Worm (Caenorhabditis elegans) whole organism, L1 larva: ENCODE measurements around the gene xbx-6.

Source experiments
- C16A3.4 ChIP-seq: fragments of 150-350 bp; optimal IDR thresholded peaks from 2 replicates; lab custom pipeline; 2014; ENCODE audit warnings: missing biosample characterization, missing genetic modification characterization
- C34B4.2 ChIP-seq: sonication (generic microtip); optimal IDR thresholded peaks from 2 replicates; lab custom pipeline; 2017; ENCODE audit warnings: mild to moderate bottlenecking, missing genetic modification characterization, missing compliant biosample characterization
- F16B12.6 ChIP-seq: fragments of 150-350 bp; optimal IDR thresholded peaks from 2 replicates; lab custom pipeline; 2014; ENCODE audit warnings: missing biosample characterization, missing genetic modification characterization
- aha-1 ChIP-seq: fragments of 150-350 bp; optimal IDR thresholded peaks from 2 replicates; lab custom pipeline; 2014; ENCODE audit warnings: missing biosample characterization, missing genetic modification characterization
- alr-1 ChIP-seq: fragments of 200-800 bp; sonication (Bioruptor generic); optimal IDR thresholded peaks from 2 replicates; lab custom pipeline; 2018; ENCODE audit warnings: borderline replicate concordance, mild to moderate bottlenecking, missing genetic modification characterization, missing compliant biosample characterization
- aly-2 ChIP-seq: fragments of 150-350 bp; optimal IDR thresholded peaks from 2 replicates; lab custom pipeline; 2014; ENCODE audit warnings: missing biosample characterization, missing genetic modification characterization
- ceh-63 ChIP-seq: fragments of 200-800 bp; sonication (Bioruptor generic); optimal IDR thresholded peaks from 2 replicates; lab custom pipeline; 2018; ENCODE audit warnings: mild to moderate bottlenecking, missing genetic modification characterization, missing compliant biosample characterization
- ceh-88 ChIP-seq: fragments of 200-800 bp; sonication (Bioruptor generic); IDR thresholded peaks from 2 replicates; pipeline ENCODE4 v1.3.6; 2022; ENCODE audit warnings: missing genetic modification characterization, missing compliant biosample characterization
- dpl-1 ChIP-seq, 3 experiments: fragments of 150-350 bp in 2 of 3; sonication (generic microtip) in 1 of 3; optimal IDR thresholded peaks; 2 replicates each; lab custom pipeline; 2014 to 2017; ENCODE audit warnings: missing biosample characterization in 3 of 3, missing genetic modification characterization in 3 of 3, missing genetic modification reagents in 3 of 3
- efl-1 ChIP-seq, 4 experiments: fragments of 150-350 bp; optimal IDR thresholded peaks in 3 of 4; peaks in 1 of 4; 1 replicate in 1 of 4; 2 replicates in 3 of 4; lab custom pipeline; 2014; ENCODE audit warnings: missing biosample characterization in 2 of 4, missing genetic modification characterization in 2 of 4, missing genetic modification reagents in 2 of 4
- efl-3 ChIP-seq: fragments of 200-800 bp; sonication (Bioruptor generic); optimal IDR thresholded peaks from 2 replicates; lab custom pipeline; 2018; ENCODE audit warnings: mild to moderate bottlenecking, missing genetic modification characterization, missing compliant biosample characterization
- egl-13 ChIP-seq: sonication (generic microtip); optimal IDR thresholded peaks from 2 replicates; lab custom pipeline; 2016; ENCODE audit warnings: missing genotype, missing genetic modification reagents, missing genetic modification characterization, missing compliant biosample characterization
- elt-2 ChIP-seq: sonication (generic microtip); optimal IDR thresholded peaks from 2 replicates; lab custom pipeline; 2016; ENCODE audit warnings: missing genetic modification characterization, mild to moderate bottlenecking, inconsistent platforms, missing compliant biosample characterization, missing genetic modification reagents
- elt-3 ChIP-seq, 6 experiments: fragments of 150-350 bp in 1 of 6; sonication (generic microtip); optimal IDR thresholded peaks; 2 replicates each; lab custom pipeline; 2017 to 2018; ENCODE audit warnings: missing biosample characterization in 6 of 6, missing genetic modification characterization in 6 of 6, inconsistent platforms in 1 of 6
- fkh-4 ChIP-seq: sonication (generic microtip); optimal IDR thresholded peaks from 2 replicates; lab custom pipeline; 2016; ENCODE audit warnings: missing compliant biosample characterization, missing genetic modification characterization, borderline replicate concordance
- fos-1 ChIP-seq: fragments of 150-350 bp; optimal IDR thresholded peaks from 2 replicates; lab custom pipeline; 2014; ENCODE audit warnings: missing biosample characterization, missing genetic modification characterization
- hlh-4 ChIP-seq: sonication (generic microtip); optimal IDR thresholded peaks from 2 replicates; lab custom pipeline; 2016; ENCODE audit warnings: mild to moderate bottlenecking, missing genetic modification characterization, missing compliant biosample characterization
- irx-1 ChIP-seq: sonication (generic microtip); optimal IDR thresholded peaks from 2 replicates; lab custom pipeline; 2016; ENCODE audit warnings: missing genetic modification characterization, missing compliant biosample characterization
- lin-14 ChIP-seq: fragments of 200-800 bp; sonication (Bioruptor generic); optimal IDR thresholded peaks from 2 replicates; lab custom pipeline; 2018; ENCODE audit warnings: mild to moderate bottlenecking, missing genetic modification characterization, moderate library complexity, missing compliant biosample characterization
- lin-15B ChIP-seq: fragments of 150-350 bp; sonication (generic microtip); optimal IDR thresholded peaks from 3 replicates; lab custom pipeline; 2014; ENCODE audit warnings: missing biosample characterization, missing genetic modification characterization
- lin-35 ChIP-seq, 2 experiments: fragments of 150-350 bp; optimal IDR thresholded peaks; 2 replicates each; lab custom pipeline; 2014; ENCODE audit warnings: missing biosample characterization in 2 of 2, missing genetic modification characterization in 2 of 2, missing genetic modification reagents in 2 of 2
- lin-39 ChIP-seq: fragments of 150-350 bp; optimal IDR thresholded peaks from 2 replicates; lab custom pipeline; 2014; ENCODE audit warnings: missing biosample characterization, missing genetic modification reagents, missing genetic modification characterization
- lir-3 ChIP-seq: sonication (generic microtip); optimal IDR thresholded peaks from 2 replicates; lab custom pipeline; 2016; ENCODE audit warnings: mild to moderate bottlenecking, missing genetic modification characterization, moderate library complexity, missing compliant biosample characterization; ENCODE audit not compliant: poor library complexity
- mdl-1 ChIP-seq, 2 experiments: fragments of 150-350 bp; optimal IDR thresholded peaks; 2 replicates each; lab custom pipeline; 2014 to 2017; ENCODE audit warnings: missing biosample characterization in 2 of 2, missing genetic modification characterization in 2 of 2, inconsistent platforms in 1 of 2
- mep-1 ChIP-seq: fragments of 150-350 bp; optimal IDR thresholded peaks from 2 replicates; lab custom pipeline; 2014; ENCODE audit warnings: missing biosample characterization, missing genetic modification characterization
- nhr-28 ChIP-seq: fragments of 150-350 bp; optimal IDR thresholded peaks from 2 replicates; lab custom pipeline; 2014; ENCODE audit warnings: missing biosample characterization, missing genetic modification characterization
- nhr-71 ChIP-seq: sonication (generic microtip); optimal IDR thresholded peaks from 2 replicates; lab custom pipeline; 2016; ENCODE audit warnings: mild to moderate bottlenecking, missing genetic modification characterization, moderate library complexity, missing compliant biosample characterization
- nhr-76 ChIP-seq: sonication (generic microtip); optimal IDR thresholded peaks from 2 replicates; lab custom pipeline; 2017; ENCODE audit warnings: missing biosample characterization, missing genetic modification characterization
- nhr-85 ChIP-seq: sonication (generic microtip); peaks from one replicate; lab custom pipeline; 2016; ENCODE audit warnings: missing genetic modification characterization, inconsistent platforms, missing compliant biosample characterization
- nhr-90 ChIP-seq: sonication (generic microtip); optimal IDR thresholded peaks from 2 replicates; lab custom pipeline; 2016; ENCODE audit warnings: mild to moderate bottlenecking, missing genetic modification characterization, missing compliant biosample characterization; ENCODE audit not compliant: poor library complexity
- pax-3 ChIP-seq: fragments of 200-800 bp; sonication (Bioruptor generic); optimal IDR thresholded peaks from 2 replicates; lab custom pipeline; 2018; ENCODE audit warnings: mild to moderate bottlenecking, missing genetic modification characterization, moderate library complexity, missing compliant biosample characterization
- skn-1 ChIP-seq: fragments of 150-350 bp; optimal IDR thresholded peaks from 2 replicates; lab custom pipeline; 2014; ENCODE audit warnings: missing biosample characterization, missing genetic modification characterization
- snu-23 ChIP-seq: sonication (generic microtip); optimal IDR thresholded peaks from 2 replicates; lab custom pipeline; 2016; ENCODE audit warnings: missing genetic modification characterization, missing compliant biosample characterization
- sox-4 ChIP-seq: sonication (generic microtip); optimal IDR thresholded peaks from 2 replicates; lab custom pipeline; 2016; ENCODE audit warnings: missing genetic modification characterization, missing compliant biosample characterization
- sptf-1 ChIP-seq: fragments of 150-350 bp; optimal IDR thresholded peaks from 2 replicates; lab custom pipeline; 2014; ENCODE audit warnings: missing biosample characterization, missing genetic modification characterization
- tbx-2 ChIP-seq: sonication (generic microtip); optimal IDR thresholded peaks from 2 replicates; lab custom pipeline; 2016; ENCODE audit warnings: missing genetic modification characterization, missing compliant biosample characterization
- tlp-1 ChIP-seq: fragments of 150-350 bp; optimal IDR thresholded peaks from 2 replicates; lab custom pipeline; 2014; ENCODE audit warnings: missing biosample characterization, missing genetic modification characterization
- unc-62 ChIP-seq: fragments of 150-350 bp; optimal IDR thresholded peaks from 2 replicates; lab custom pipeline; 2014; ENCODE audit warnings: missing biosample characterization, missing genetic modification reagents, missing genetic modification characterization
- unc-86 ChIP-seq: sonication (generic microtip); optimal IDR thresholded peaks from 2 replicates; lab custom pipeline; 2016; ENCODE audit warnings: missing genetic modification characterization, missing compliant biosample characterization
- unc-98 ChIP-seq: fragments of 200-800 bp; sonication (Bioruptor generic); IDR thresholded peaks from 2 replicates; pipeline ENCODE4 v1.3.6; 2022; ENCODE audit warnings: missing genetic modification characterization, missing compliant biosample characterization
- zip-4 ChIP-seq: fragments of 200-800 bp; sonication (Bioruptor generic); optimal IDR thresholded peaks from 2 replicates; lab custom pipeline; 2018; ENCODE audit warnings: mild to moderate bottlenecking, missing genetic modification characterization, moderate library complexity, missing compliant biosample characterization

xbx-6 gene

DNA sequence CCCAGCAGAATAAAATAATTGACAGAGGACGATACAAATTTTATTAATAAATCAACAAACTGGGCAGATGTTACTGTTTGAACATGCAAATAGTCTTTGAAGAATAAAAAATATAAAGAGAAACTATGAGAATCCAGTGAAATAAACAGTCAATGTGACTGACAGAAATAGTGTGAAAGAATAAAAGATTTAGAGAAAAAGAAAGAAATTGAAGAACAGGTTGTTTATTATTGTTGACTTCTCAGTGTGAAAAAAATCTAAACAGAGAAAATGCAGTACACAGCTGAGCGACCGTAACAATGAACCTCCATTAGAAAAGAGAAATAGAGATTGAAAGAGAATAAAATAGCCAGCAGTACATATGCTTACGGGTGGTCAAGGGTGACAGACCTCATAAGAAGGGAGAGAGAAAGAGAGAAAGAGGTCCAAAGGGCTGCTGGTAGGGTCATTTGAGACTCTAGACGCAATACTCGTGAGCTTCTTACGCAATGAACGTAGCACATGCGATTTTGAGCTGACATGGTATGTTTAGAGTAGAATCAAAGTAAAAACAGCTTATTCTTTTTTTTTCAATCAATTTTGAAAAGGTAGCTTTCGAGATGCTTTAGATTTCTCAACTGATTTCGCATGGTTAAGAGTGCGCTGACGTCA is 21.3 kb downstream of the xbx-6 start, which contains the start of gene slcr-46.3 (continued):
- no peak for TF ChIP-seq unc-98
- no peak for TF ChIP-seq tbx-2
- TF ChIP-seq tlp-1 (tag; lab: Kevin White, UChicago), result no peak
- TF ChIP-seq nhr-71, result no peak
- TF ChIP-seq hlh-4, result no peak
- peak in 1 of 3 experiments; percentile 5 for TF ChIP-seq dpl-1 (GFP tag; optimal IDR thresholded peaks at IDR 0.05; lab: Kevin White, UChicago)
- TF ChIP-seq sox-4, result no peak
- TF ChIP-seq pax-3, result no peak
- peak; percentile 21 for TF ChIP-seq snu-23 (GFP tag; lab: Kevin White, UChicago)
- TF ChIP-seq C34B4.2 (tag; lab: Kevin White, UChicago), result no peak
- TF ChIP-seq fkh-4 (tag; lab: Kevin White, UChicago), result no peak
- peak; percentile 7 for TF ChIP-seq mep-1 (tag; lab: Kevin White, UChicago)
- TF ChIP-seq unc-86, result no peak
- peak in 1 of 2 experiments; percentile 37 for TF ChIP-seq lin-35 (GFP tag; optimal IDR thresholded peaks at IDR 0.05; lab: Kevin White, UChicago)
- no peak for TF ChIP-seq aha-1
- no peak for TF ChIP-seq unc-62 (GFP tag; lab: Kevin White, UChicago)
- TF ChIP-seq efl-1 (optimal IDR thresholded peaks at IDR 0.05; lab: Kevin White, UChicago), result no peak
- TF ChIP-seq efl-1 (GFP tag; optimal IDR thresholded peaks at IDR 0.05 in 1 of 2; lab: Kevin White, UChicago), result no peak
- no peak for TF ChIP-seq egl-13 (tag; lab: Kevin White, UChicago)
- TF ChIP-seq lin-14, result peak; percentile 42
- TF ChIP-seq ceh-88, result no peak
- no peak for TF ChIP-seq zip-4 (GFP tag; lab: Kevin White, UChicago)
- no peak for TF ChIP-seq aly-2 (tag; lab: Kevin White, UChicago)
- TF ChIP-seq lir-3 (tag; lab: Kevin White, UChicago), result no peak
- peak in 1 of 6 experiments; percentile 9 for TF ChIP-seq elt-3 (tag; optimal IDR thresholded peaks at IDR 0.05; lab: Kevin White, UChicago)
- no peak for TF ChIP-seq fos-1
- no peak for TF ChIP-seq mdl-1 (tag; optimal IDR thresholded peaks at IDR 0.05; lab: Kevin White, UChicago)
- no peak for TF ChIP-seq irx-1
- TF ChIP-seq F16B12.6, result no peak
- TF ChIP-seq skn-1 (tag; lab: Kevin White, UChicago), result no peak
- TF ChIP-seq nhr-85 (tag; lab: Kevin White, UChicago), result peak; percentile 76
- TF ChIP-seq sptf-1 (tag; lab: Kevin White, UChicago), result no peak
- no peak for TF ChIP-seq nhr-76 (tag; lab: Kevin White, UChicago)
- TF ChIP-seq alr-1 (tag; lab: Kevin White, UChicago), result no peak
- TF ChIP-seq nhr-28 (tag; lab: Kevin White, UChicago), result no peak
- TF ChIP-seq C16A3.4, result peak; percentile 13
- no peak for TF ChIP-seq nhr-90 (tag; lab: Kevin White, UChicago)
- no peak for TF ChIP-seq ceh-63 (GFP tag; lab: Kevin White, UChicago)
- TF ChIP-seq lin-39 (tag; lab: Kevin White, UChicago), result no peak

DNA sequence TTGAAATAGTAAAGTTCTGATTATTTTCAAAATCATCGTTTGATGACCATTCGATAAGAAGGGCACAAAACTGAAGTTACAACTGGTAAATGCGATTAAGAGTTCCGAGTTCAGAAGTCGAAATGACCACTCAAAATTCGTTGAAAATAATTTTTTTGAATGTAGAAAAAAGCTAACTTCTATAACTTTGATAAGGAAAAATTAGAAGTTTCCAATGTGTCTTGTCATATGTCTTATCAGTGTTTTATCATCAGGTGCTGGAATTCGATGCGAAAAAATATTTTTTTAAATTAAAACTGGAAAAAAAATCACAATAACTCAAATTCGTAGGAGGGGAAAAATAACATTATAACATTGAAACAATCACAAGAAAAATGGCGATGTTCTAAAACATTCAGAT is 22.9 kb downstream of the xbx-6 start:
- TF ChIP-seq nhr-90 (tag; lab: Kevin White, UChicago) (no peak), elt-2 (tag; lab: Kevin White, UChicago) (peak; percentile 21), lin-35 (GFP tag; optimal IDR thresholded peaks at IDR 0.05; lab: Kevin White, UChicago) (peak in 1 of 2 experiments; percentile 8), efl-3 (GFP tag; lab: Kevin White, UChicago) (no peak), lin-15B (tag; lab: Kevin White, UChicago) (no peak)
